Fruit fly (Drosophila melanogaster): ENCODE measurements around the gene Ptpa.

The Ptpa gene

DNA sequence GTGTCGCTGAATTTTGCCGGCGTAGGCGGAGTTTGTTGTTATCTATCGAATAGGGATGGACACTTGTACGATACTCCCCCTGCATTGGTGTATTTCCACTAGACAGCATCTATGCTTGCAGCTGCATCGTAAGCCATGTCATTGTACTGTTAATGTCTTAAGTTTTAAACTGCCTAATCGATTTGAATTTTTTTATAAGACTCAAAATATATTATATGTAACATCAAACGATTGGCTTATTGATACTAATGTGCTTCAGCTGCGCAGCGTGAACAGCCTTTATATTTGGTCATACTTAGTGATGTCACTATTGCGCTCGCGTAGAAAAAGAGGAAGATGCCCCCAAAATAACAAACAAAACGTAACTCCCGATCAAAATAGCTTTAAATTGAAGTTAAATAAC is at the start of gene Ptpa, which contains the start of gene CG9662 (continued):
- TF ChIP-seq CG3281 (GFP tag; optimal IDR thresholded peaks at IDR 0.05): no peak
- TF ChIP-seq hb (GFP tag; IDR thresholded peaks at IDR 0.05; ENCODE audit: partially characterized antibody): peak; percentile 88
- TF ChIP-seq Xbp1 (GFP tag; optimal IDR thresholded peaks at IDR 0.05): peak; percentile 92
- TF ChIP-seq Sry-δ (GFP tag; optimal IDR thresholded peaks at IDR 0.05): peak; percentile 99
- peak; percentile 41 for TF ChIP-seq CG8281 (tag; optimal IDR thresholded peaks at IDR 0.05)
- TF ChIP-seq CG2199 (GFP tag; IDR thresholded peaks at IDR 0.05): no peak
- 0 out of 2 replicates have a peak, but pooled peaks have one; percentile 23 for TF ChIP-seq gt (GFP tag; IDR thresholded peaks at IDR 0.05)
- TF ChIP-seq Gug (GFP tag; IDR thresholded peaks at IDR 0.05): peak; percentile 89
- no peak for TF ChIP-seq Hand (GFP tag; optimal IDR thresholded peaks at IDR 0.05)
- peak; percentile 70 for TF ChIP-seq p53 (GFP tag; optimal IDR thresholded peaks at IDR 0.05)
- TF ChIP-seq Gsc (GFP tag; IDR thresholded peaks at IDR 0.05): peak; percentile 60
- TF ChIP-seq CG11398 (GFP tag; optimal IDR thresholded peaks at IDR 0.05): peak; percentile 60
- TF ChIP-seq slbo (GFP tag; IDR thresholded peaks at IDR 0.05): peak; percentile 92
- peak; percentile 59; the same call in 1 of the 3 replicates for TF ChIP-seq sr (GFP tag; IDR thresholded peaks at IDR 0.05)
- peak; percentile 31 for TF ChIP-seq CG2875 (GFP tag; optimal IDR thresholded peaks at IDR 0.05)
- TF ChIP-seq knrl (GFP tag; IDR thresholded peaks at IDR 0.05; ENCODE audit: partially characterized antibody): peak; percentile 98
- TF ChIP-seq mld (GFP tag; IDR thresholded peaks at IDR 0.05; ENCODE audit: partially characterized antibody): 0 out of 3 replicates have a peak, but pooled peaks have one; percentile 44
- no peak for TF ChIP-seq salm (tag; optimal IDR thresholded peaks at IDR 0.05)
- TF ChIP-seq CG3065 (GFP tag; optimal IDR thresholded peaks at IDR 0.05): peak; percentile 63
- TF ChIP-seq Optix (GFP tag; IDR thresholded peaks at IDR 0.05): peak; percentile 82
- TF ChIP-seq CG17186 (GFP tag; optimal IDR thresholded peaks at IDR 0.05): peak; percentile 89
- TF ChIP-seq run (tag; optimal IDR thresholded peaks at IDR 0.05): no peak
- peak; percentile 37 for TF ChIP-seq tup (GFP tag; optimal IDR thresholded peaks at IDR 0.05)
- no peak for TF ChIP-seq nom (GFP tag; optimal IDR thresholded peaks at IDR 0.05)
- peak; percentile 75; the same call in 2 of the 3 replicates for TF ChIP-seq CG6791 (GFP tag; IDR thresholded peaks at IDR 0.05; ENCODE audit: partially characterized antibody)
- TF ChIP-seq lmd (GFP tag; IDR thresholded peaks at IDR 0.05): peak; percentile 88
- TF ChIP-seq Spps (tag; optimal IDR thresholded peaks at IDR 0.05): no peak
- no peak for TF ChIP-seq D (optimal IDR thresholded peaks at IDR 0.05)
- peak; percentile 59 for TF ChIP-seq D (GFP tag; optimal IDR thresholded peaks at IDR 0.05)
- peak; percentile 60 for TF ChIP-seq danr (GFP tag; IDR thresholded peaks at IDR 0.05)
- peak; percentile 65 for TF ChIP-seq Fer3 (tag; optimal IDR thresholded peaks at IDR 0.05)
- no peak for TF ChIP-seq en (GFP tag; optimal IDR thresholded peaks at IDR 0.05)
- TF ChIP-seq Antp (GFP tag; optimal IDR thresholded peaks at IDR 0.05): peak; percentile 92
- TF ChIP-seq CG6175 (GFP tag; IDR thresholded peaks at IDR 0.05): peak; percentile 57; the same call in 1 of the 3 replicates
- peak; percentile 87 for TF ChIP-seq CG2712 (tag; optimal IDR thresholded peaks at IDR 0.05)
- TF ChIP-seq twi (tag; optimal IDR thresholded peaks at IDR 0.05): no peak
- no peak for TF ChIP-seq Trl (optimal IDR thresholded peaks at IDR 0.05)
- peak; percentile 87 for TF ChIP-seq Trl (GFP tag; optimal IDR thresholded peaks at IDR 0.05)
- peak; percentile 53; the same call in 1 of the 2 replicates for TF ChIP-seq CG1024 (GFP tag; IDR thresholded peaks at IDR 0.05)
- peak; percentile 74 for TF ChIP-seq CG8924 (tag; optimal IDR thresholded peaks at IDR 0.05)
- peak; percentile 98 for TF ChIP-seq row (GFP tag; IDR thresholded peaks at IDR 0.05)
- no peak for TF ChIP-seq CG4707 (GFP tag; optimal IDR thresholded peaks at IDR 0.05)
- peak; percentile 92 for TF ChIP-seq CG10366 (GFP tag; IDR thresholded peaks at IDR 0.05)
- peak; percentile 80 for TF ChIP-seq CG13424 (tag; optimal IDR thresholded peaks at IDR 0.05)
- peak; percentile 80 for TF ChIP-seq fu2 (GFP tag; optimal IDR thresholded peaks at IDR 0.05)
- TF ChIP-seq CG3407 (GFP tag; optimal IDR thresholded peaks at IDR 0.05): peak; percentile 40
- TF ChIP-seq vvl (GFP tag; IDR thresholded peaks at IDR 0.05): peak; percentile 64
- peak; percentile 69 for TF ChIP-seq CG10209 (GFP tag; optimal IDR thresholded peaks at IDR 0.05)
- TF ChIP-seq TFAM (GFP tag; optimal IDR thresholded peaks at IDR 0.05): no peak
- no peak for TF ChIP-seq Fer1 (GFP tag; optimal IDR thresholded peaks at IDR 0.05)
- TF ChIP-seq Neu2 (GFP tag; optimal IDR thresholded peaks at IDR 0.05; ENCODE audit: borderline replicate concordance): peak; percentile 15
